Worm (Caenorhabditis elegans): ENCODE data around the gene F48A11.4.

F48A11.4 gene

ce11 chrII:232641-233040, 16.2 kb upstream of the F48A11.4 start, which contains the start of gene Y43H11AL.1:
Y43H11AL.1 (minus strand) TSS chrII:232741.
- TF ChIP-seq dve-1 (tag; optimal IDR thresholded peaks at IDR 0.05; ENCODE audit: insufficient read depth) (no peak), attf-4 (tag; optimal IDR thresholded peaks at IDR 0.05) (no peak), unc-39 (tag; optimal IDR thresholded peaks at IDR 0.05) (no peak), zip-11 (GFP tag; IDR thresholded peaks at IDR 0.05) (no peak), snpc-1.2 (GFP tag; IDR thresholded peaks at IDR 0.05) (no peak), sdz-12 (GFP tag; optimal IDR thresholded peaks at IDR 0.05) (no peak), nhr-76 (tag; optimal IDR thresholded peaks at IDR 0.05) (no peak), jun-1 (tag; optimal IDR thresholded peaks at IDR 0.05) (no peak), T20F7.1 (GFP tag; optimal IDR thresholded peaks at IDR 0.05) (no peak), ceh-28 (tag; optimal IDR thresholded peaks at IDR 0.05) (no peak), nhr-41 (GFP tag; IDR thresholded peaks at IDR 0.05) (no peak), lin-38 (GFP tag; IDR thresholded peaks at IDR 0.05) (no peak), madf-9 (GFP tag; conservative IDR thresholded peaks at IDR 0.05) (no peak)

ce11 chrII:221212-221611, 4.8 kb upstream of the F48A11.4 start:
- no peak for TF ChIP-seq dmd-8 (GFP tag; IDR thresholded peaks at IDR 0.05)
- TF ChIP-seq sdz-12 (GFP tag; optimal IDR thresholded peaks at IDR 0.05), result no peak
- no peak for TF ChIP-seq cey-2 (tag; optimal IDR thresholded peaks at IDR 0.05; ENCODE audit: borderline replicate concordance, insufficient read depth)
- TF ChIP-seq R02D3.7 (tag; optimal IDR thresholded peaks at IDR 0.05), result no peak
- peak; percentile 73 for TF ChIP-seq dpl-1 (GFP tag; optimal IDR thresholded peaks at IDR 0.05)
- peak; percentile 89 for TF ChIP-seq nhr-11 (tag; optimal IDR thresholded peaks at IDR 0.05)
- TF ChIP-seq Y75B8A.6 (GFP tag; IDR thresholded peaks at IDR 0.05), result no peak
- no peak for TF ChIP-seq Y105C5A.15 (GFP tag; IDR thresholded peaks at IDR 0.05)
- TF ChIP-seq attf-4 (tag; optimal IDR thresholded peaks at IDR 0.05), result no peak
- no peak for TF ChIP-seq ama-1 (optimal IDR thresholded peaks at IDR 0.05)
- TF ChIP-seq mxl-3 (GFP tag; optimal IDR thresholded peaks at IDR 0.05), result peak; percentile 91
- peak; percentile 58 for TF ChIP-seq nhr-10 (tag; optimal IDR thresholded peaks at IDR 0.05)
- peak; percentile 70 for TF ChIP-seq egl-43 (GFP tag; IDR thresholded peaks at IDR 0.05)
- peak; percentile 23 for TF ChIP-seq nhr-102 (tag; optimal IDR thresholded peaks at IDR 0.05)
- peak; percentile 59; the same call in 1 of the 2 replicates for TF ChIP-seq ceh-20 (GFP tag; IDR thresholded peaks at IDR 0.05)
- peak; percentile 81 for TF ChIP-seq rbr-2 (tag; optimal IDR thresholded peaks at IDR 0.05)
- TF ChIP-seq saeg-2 (GFP tag; IDR thresholded peaks at IDR 0.05), result no peak
- TF ChIP-seq nhr-41 (GFP tag; IDR thresholded peaks at IDR 0.05), result no peak
- TF ChIP-seq unc-39 (tag; optimal IDR thresholded peaks at IDR 0.05), result no peak
- no peak for TF ChIP-seq unc-130 (GFP tag; optimal IDR thresholded peaks at IDR 0.05)
- TF ChIP-seq lin-1 (GFP tag; IDR thresholded peaks at IDR 0.05), result 0 out of 2 replicates have a peak, but pooled peaks have one; percentile 41
- peak; percentile 60 for TF ChIP-seq lin-13 (GFP tag; optimal IDR thresholded peaks at IDR 0.05)
- peak; percentile 74 for TF ChIP-seq lin-38 (GFP tag; IDR thresholded peaks at IDR 0.05)
- peak; percentile 21 for TF ChIP-seq F37D6.2 (tag; optimal IDR thresholded peaks at IDR 0.05)
- no peak for TF ChIP-seq daf-12 (tag; optimal IDR thresholded peaks at IDR 0.05)
- no peak for TF ChIP-seq egl-27 (tag; optimal IDR thresholded peaks at IDR 0.05)
- TF ChIP-seq nhr-42 (GFP tag; IDR thresholded peaks at IDR 0.05), result no peak
- no peak for TF ChIP-seq ztf-11 (tag; optimal IDR thresholded peaks at IDR 0.05)
- no peak for TF ChIP-seq F44E2.7 (GFP tag; IDR thresholded peaks at IDR 0.05)
- no peak for TF ChIP-seq daf-8 (GFP tag; IDR thresholded peaks at IDR 0.05)
- no peak for TF ChIP-seq aly-2 (tag; optimal IDR thresholded peaks at IDR 0.05)
- TF ChIP-seq php-3 (GFP tag; IDR thresholded peaks at IDR 0.05), result no peak
- no peak for TF ChIP-seq ztf-7 (tag; optimal IDR thresholded peaks at IDR 0.05)
- TF ChIP-seq ZK337.2 (GFP tag; IDR thresholded peaks at IDR 0.05), result no peak
- no peak for TF ChIP-seq F49E8.2 (tag; optimal IDR thresholded peaks at IDR 0.05; ENCODE audit: borderline replicate concordance)
- no peak for TF ChIP-seq lir-3 (tag; optimal IDR thresholded peaks at IDR 0.05)
- TF ChIP-seq lim-7 (GFP tag; IDR thresholded peaks at IDR 0.05), result no peak; the same call in 1 of the 2 replicates
- TF ChIP-seq daf-16 (GFP tag; optimal IDR thresholded peaks at IDR 0.05), result peak in 1 of 2 experiments; percentile 51
- peak; percentile 24 for TF ChIP-seq daf-16 (tag; optimal IDR thresholded peaks at IDR 0.05)
- peak; percentile 47 for TF ChIP-seq jun-1 (tag; optimal IDR thresholded peaks at IDR 0.05)
- TF ChIP-seq ctbp-1 (GFP tag; IDR thresholded peaks at IDR 0.05), result no peak
- no peak for TF ChIP-seq ceh-44 (GFP tag; IDR thresholded peaks at IDR 0.05)
- TF ChIP-seq aha-1 (tag), result peak; percentile 99

Data from whole organism, L4 larva.